Fruit fly (Drosophila melanogaster): ENCODE measurements around the gene CG43783.

Gene CG43783

DNA sequence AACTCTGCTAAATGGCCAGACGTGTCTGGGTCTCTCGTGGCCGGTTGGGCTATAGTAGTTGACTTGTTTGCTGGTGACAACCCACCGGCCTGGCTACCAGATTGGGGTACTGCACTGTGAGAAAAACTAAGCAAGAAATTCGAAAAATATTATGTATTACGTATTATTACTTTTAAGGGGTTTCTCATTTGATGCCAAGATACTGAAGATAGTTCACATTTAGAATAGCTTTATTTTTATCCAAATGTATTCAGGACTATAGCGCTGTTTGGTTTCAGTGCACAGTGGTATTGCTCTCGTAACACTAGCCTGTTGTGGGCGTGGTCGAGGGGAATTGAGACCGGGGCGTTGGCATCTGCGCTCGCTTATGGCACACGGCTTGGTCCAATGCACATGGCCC is 33.4 kb downstream of the CG43783 start (continued):
- TF ChIP-seq CG1603 (tag; optimal IDR thresholded peaks at IDR 0.05) (peak; percentile 87), CG8388 (GFP tag; optimal IDR thresholded peaks at IDR 0.05) (peak; percentile 59), Atf3 (GFP tag; optimal IDR thresholded peaks at IDR 0.05) (no peak), gfzf (GFP tag; optimal IDR thresholded peaks at IDR 0.05) (no peak), ci (GFP tag; IDR thresholded peaks at IDR 0.05) (peak; percentile 86), CG1832 (GFP tag; optimal IDR thresholded peaks at IDR 0.05) (no peak), Nf-YC (tag; optimal IDR thresholded peaks at IDR 0.05) (peak; percentile 28), CG10462 (GFP tag; optimal IDR thresholded peaks at IDR 0.05) (peak; percentile 20), HLHmδ (GFP tag; optimal IDR thresholded peaks at IDR 0.05) (no peak), nmo (GFP tag; optimal IDR thresholded peaks at IDR 0.05) (peak; percentile 61), CG11723 (GFP tag; optimal IDR thresholded peaks at IDR 0.05) (peak; percentile 50), CG3065 (GFP tag; optimal IDR thresholded peaks at IDR 0.05) (peak; percentile 41), jigr1 (GFP tag; IDR thresholded peaks at IDR 0.05) (no peak), bigmax (GFP tag; optimal IDR thresholded peaks at IDR 0.05) (no peak), eyg (GFP tag; optimal IDR thresholded peaks at IDR 0.05) (no peak), CG18764 (GFP tag; optimal IDR thresholded peaks at IDR 0.05) (no peak), HmgZ (tag; optimal IDR thresholded peaks at IDR 0.05) (peak; percentile 2), CG9609 (GFP tag; optimal IDR thresholded peaks at IDR 0.05) (peak; percentile 30), CG3995 (GFP tag; optimal IDR thresholded peaks at IDR 0.05) (peak; percentile 12), D19A (tag; optimal IDR thresholded peaks at IDR 0.05) (peak; percentile 48), MESR4 (GFP tag; optimal IDR thresholded peaks at IDR 0.05) (no peak), ham (GFP tag; IDR thresholded peaks at IDR 0.05) (no peak), unc-4 (GFP tag; IDR thresholded peaks at IDR 0.05; ENCODE audit: partially characterized antibody) (no peak), Vsx1 (GFP tag; optimal IDR thresholded peaks at IDR 0.05) (no peak), nom (GFP tag; optimal IDR thresholded peaks at IDR 0.05) (no peak), vnd (GFP tag; IDR thresholded peaks at IDR 0.05; ENCODE audit: partially characterized antibody) (no peak), Hr3 (GFP tag; optimal IDR thresholded peaks at IDR 0.05) (peak; percentile 53), Dfd (GFP tag; optimal IDR thresholded peaks at IDR 0.05) (no peak), TFAM (GFP tag; optimal IDR thresholded peaks at IDR 0.05) (no peak), sc (optimal IDR thresholded peaks at IDR 0.05) (no peak), sc (GFP tag; optimal IDR thresholded peaks at IDR 0.05) (peak; percentile 15), CG7271 (tag; optimal IDR thresholded peaks at IDR 0.05) (no peak), CG34376 (GFP tag; optimal IDR thresholded peaks at IDR 0.05) (no peak), Usf (GFP tag; optimal IDR thresholded peaks at IDR 0.05) (no peak), bsh (GFP tag; optimal IDR thresholded peaks at IDR 0.05) (peak in 1 of 2 experiments; percentile 75), CG7987 (GFP tag; optimal IDR thresholded peaks at IDR 0.05) (no peak), lab (GFP tag; optimal IDR thresholded peaks at IDR 0.05) (peak; percentile 80), CG11085 (GFP tag; IDR thresholded peaks at IDR 0.05) (no peak), nerfin-1 (tag; optimal IDR thresholded peaks at IDR 0.05) (peak; percentile 35), Six4 (GFP tag; optimal IDR thresholded peaks at IDR 0.05) (no peak), ro (GFP tag; IDR thresholded peaks at IDR 0.05) (0 out of 2 replicates have a peak, but pooled peaks have one; percentile 23), NC2β (GFP tag; optimal IDR thresholded peaks at IDR 0.05) (peak; percentile 26), CG4328 (GFP tag; optimal IDR thresholded peaks at IDR 0.05) (peak; percentile 8), grn (GFP tag; optimal IDR thresholded peaks at IDR 0.05) (no peak), maf-S (GFP tag; optimal IDR thresholded peaks at IDR 0.05) (peak; percentile 0), gce (GFP tag; IDR thresholded peaks at IDR 0.05) (peak; percentile 66; the same call in 1 of the 3 replicates), run (tag; optimal IDR thresholded peaks at IDR 0.05) (peak; percentile 59), CG6254 (GFP tag; optimal IDR thresholded peaks at IDR 0.05) (peak; percentile 22), cato (GFP tag; optimal IDR thresholded peaks at IDR 0.05; ENCODE audit: borderline replicate concordance) (peak; percentile 32), CG8944 (GFP tag; optimal IDR thresholded peaks at IDR 0.05) (no peak), CG15011 (GFP tag; optimal IDR thresholded peaks at IDR 0.05) (peak; percentile 36)

All from whole organism, embryonic.